Worm (Caenorhabditis elegans) whole organism, L4 larva: Measurements from ENCODE around the gene C13A2.7.

Experiments
- F10B5.3 ChIP-seq: sonication (generic microtip); optimal IDR thresholded peaks from 2 replicates; lab custom pipeline; 2016; ENCODE audit warnings: mild to moderate bottlenecking, missing genetic modification characterization, missing compliant biosample characterization
- F26F4.8 ChIP-seq: fragments of 200-800 bp; sonication (Bioruptor generic); conservative IDR thresholded peaks from 2 replicates; pipeline ENCODE4 v1.3.6; 2022; ENCODE audit warnings: missing genetic modification characterization, missing compliant biosample characterization
- F37D6.2 ChIP-seq: sonication (generic microtip); optimal IDR thresholded peaks from 2 replicates; lab custom pipeline; 2016; ENCODE audit warnings: mild to moderate bottlenecking, missing genetic modification characterization, missing compliant biosample characterization
- T26A8.4 ChIP-seq: fragments of 200-800 bp; sonication (Bioruptor generic); IDR thresholded peaks from 2 replicates; pipeline ENCODE4 v1.3.6; 2022; ENCODE audit warnings: missing genetic modification characterization, missing compliant biosample characterization
- Y48G9A.11 ChIP-seq: fragments of 200-800 bp; sonication (Bioruptor generic); IDR thresholded peaks from 2 replicates; pipeline ENCODE4 v1.3.6; 2022; ENCODE audit warnings: missing genetic modification reagents, missing genetic modification characterization, missing compliant biosample characterization
- ZK546.5 ChIP-seq, 2 experiments: sonication (generic microtip); optimal IDR thresholded peaks; 2 replicates each; lab custom pipeline; 2017; ENCODE audit warnings: missing biosample characterization in 2 of 2, missing genetic modification characterization in 2 of 2
- aha-1 ChIP-seq: fragments of 150-350 bp; peaks from one replicate; lab custom pipeline; 2014; ENCODE audit warnings: missing biosample characterization, missing genetic modification characterization
- ama-1 ChIP-seq: fragments of 150-350 bp; optimal IDR thresholded peaks from 2 replicates; lab custom pipeline; 2014; ENCODE audit warnings: inconsistent platforms, mixed read lengths
- attf-4 ChIP-seq: sonication (generic microtip); optimal IDR thresholded peaks from 3 replicates; lab custom pipeline; 2017; ENCODE audit warnings: missing biosample characterization, missing genetic modification characterization
- ceh-20 ChIP-seq: fragments of 200-800 bp; sonication (Bioruptor generic); IDR thresholded peaks from 2 replicates; pipeline ENCODE4 v1.3.6; 2022; ENCODE audit warnings: missing genetic modification reagents, missing genetic modification characterization, missing compliant biosample characterization
- ceh-32 ChIP-seq: sonication (generic microtip); optimal IDR thresholded peaks from 2 replicates; lab custom pipeline; 2016; ENCODE audit warnings: mild to moderate bottlenecking, missing genetic modification characterization, missing compliant biosample characterization; ENCODE audit not compliant: poor library complexity
- ceh-44 ChIP-seq: fragments of 200-800 bp; sonication (Bioruptor generic); IDR thresholded peaks from 2 replicates; pipeline ENCODE4 v1.3.6; 2022; ENCODE audit warnings: missing genetic modification reagents, missing genetic modification characterization, missing compliant biosample characterization
- ceh-82 ChIP-seq: sonication (generic microtip); optimal IDR thresholded peaks from 2 replicates; lab custom pipeline; 2017; ENCODE audit warnings: missing biosample characterization, missing genetic modification characterization
- cey-2 ChIP-seq: sonication (generic microtip); optimal IDR thresholded peaks from 3 replicates; lab custom pipeline; 2017; ENCODE audit warnings: missing genetic modification characterization, mild to moderate bottlenecking, missing compliant biosample characterization, antibody characterized with exemption, borderline replicate concordance; ENCODE audit not compliant: insufficient read depth
- daf-16 ChIP-seq, 3 experiments: sonication (generic microtip); optimal IDR thresholded peaks; 2 replicates each; lab custom pipeline; 2016 to 2017; ENCODE audit warnings: missing genetic modification characterization in 3 of 3, missing genetic modification reagents in 3 of 3, mild to moderate bottlenecking in 2 of 3, missing compliant biosample characterization in 2 of 3, missing biosample characterization in 1 of 3, moderate library complexity in 1 of 3
- daf-8 ChIP-seq: fragments of 200-800 bp; sonication (Bioruptor generic); IDR thresholded peaks from 2 replicates; pipeline ENCODE4 v1.3.6; 2022; ENCODE audit warnings: missing genetic modification characterization, missing compliant biosample characterization
- egl-27 ChIP-seq: sonication (generic microtip); optimal IDR thresholded peaks from 3 replicates; lab custom pipeline; 2017; ENCODE audit warnings: missing biosample characterization, missing genetic modification reagents, missing genetic modification characterization
- egl-43 ChIP-seq: fragments of 200-800 bp; sonication (Bioruptor generic); IDR thresholded peaks from 2 replicates; pipeline ENCODE4 v1.3.6; 2022; ENCODE audit warnings: missing genetic modification reagents, missing genetic modification characterization, missing compliant biosample characterization
- fkh-10 ChIP-seq: fragments of 150-350 bp; optimal IDR thresholded peaks from 2 replicates; lab custom pipeline; 2014; ENCODE audit warnings: missing biosample characterization, missing genetic modification reagents, missing genetic modification characterization
- fos-1 ChIP-seq: fragments of 150-350 bp; optimal IDR thresholded peaks from 2 replicates; lab custom pipeline; 2014; ENCODE audit warnings: missing biosample characterization, missing genetic modification characterization
- hmg-1.1 ChIP-seq: fragments of 200-800 bp; sonication (Bioruptor generic); IDR thresholded peaks from 2 replicates; pipeline ENCODE4 v1.3.6; 2022; ENCODE audit warnings: missing genetic modification reagents, missing genetic modification characterization, missing compliant biosample characterization
- jun-1 ChIP-seq: fragments of 150-350 bp; optimal IDR thresholded peaks from 2 replicates; lab custom pipeline; 2014; ENCODE audit warnings: missing biosample characterization, missing genetic modification reagents, missing genetic modification characterization
- lim-7 ChIP-seq: fragments of 200-800 bp; sonication (Bioruptor generic); IDR thresholded peaks from 2 replicates; pipeline ENCODE4 v1.3.6; 2022; ENCODE audit warnings: missing genetic modification characterization, missing compliant biosample characterization
- lin-13 ChIP-seq: fragments of 150-350 bp; optimal IDR thresholded peaks from 2 replicates; lab custom pipeline; 2014; ENCODE audit warnings: missing biosample characterization, missing genetic modification reagents, missing genetic modification characterization
- lin-39 ChIP-seq: fragments of 150-350 bp; optimal IDR thresholded peaks from 2 replicates; lab custom pipeline; 2014; ENCODE audit warnings: missing biosample characterization, missing genetic modification reagents, missing genetic modification characterization
- lsy-2 ChIP-seq, 2 experiments: fragments of 150-350 bp in 1 of 2; sonication (generic microtip) in 1 of 2; optimal IDR thresholded peaks; 2 replicates each; lab custom pipeline; 2014 to 2017; ENCODE audit warnings: missing biosample characterization in 2 of 2, missing genetic modification characterization in 2 of 2
- madf-5 ChIP-seq, 2 experiments: fragments of 200-800 bp; sonication (Bioruptor generic); IDR thresholded peaks; 2 replicates each; pipeline ENCODE4 v1.3.6; 2022; ENCODE audit warnings: missing compliant biosample characterization in 2 of 2, missing genetic modification characterization in 2 of 2
- madf-9 ChIP-seq: fragments of 200-800 bp; sonication (Bioruptor generic); conservative IDR thresholded peaks from 2 replicates; pipeline ENCODE4 v1.3.6; 2022; ENCODE audit warnings: missing genetic modification reagents, missing genetic modification characterization, missing compliant biosample characterization
- mdl-1 ChIP-seq, 2 experiments: fragments of 150-350 bp in 1 of 2; sonication (generic microtip) in 1 of 2; optimal IDR thresholded peaks; 2 replicates each; lab custom pipeline; 2014 to 2017; ENCODE audit warnings: missing biosample characterization in 2 of 2, missing genetic modification characterization in 2 of 2
- mdt-29 ChIP-seq: fragments of 200-800 bp; sonication (Bioruptor generic); IDR thresholded peaks from 2 replicates; pipeline ENCODE4 v1.3.6; 2022; ENCODE audit warnings: missing genetic modification reagents, missing genetic modification characterization, missing compliant biosample characterization
- mep-1 ChIP-seq: fragments of 150-350 bp; sonication (generic microtip); optimal IDR thresholded peaks from 3 replicates; lab custom pipeline; 2014; ENCODE audit warnings: missing biosample characterization, missing genetic modification characterization
- mes-2 ChIP-seq: sonication (generic microtip); optimal IDR thresholded peaks from 2 replicates; lab custom pipeline; 2016; ENCODE audit warnings: missing genotype, mild to moderate bottlenecking, missing genetic modification characterization, missing compliant biosample characterization; ENCODE audit not compliant: poor library complexity, severe bottlenecking
- nhr-10 ChIP-seq: fragments of 150-350 bp; optimal IDR thresholded peaks from 2 replicates; lab custom pipeline; 2014; ENCODE audit warnings: missing biosample characterization, missing genetic modification characterization
- nhr-111 ChIP-seq: fragments of 200-800 bp; sonication (Bioruptor generic); optimal IDR thresholded peaks from 2 replicates; lab custom pipeline; 2018; ENCODE audit warnings: mild to moderate bottlenecking, missing genetic modification characterization, missing compliant biosample characterization
- nhr-28 ChIP-seq: fragments of 150-350 bp; optimal IDR thresholded peaks from 2 replicates; lab custom pipeline; 2014; ENCODE audit warnings: missing biosample characterization, missing genetic modification characterization
- nhr-48 ChIP-seq: sonication (generic microtip); optimal IDR thresholded peaks from 2 replicates; lab custom pipeline; 2016; ENCODE audit warnings: mild to moderate bottlenecking, missing genetic modification characterization, missing compliant biosample characterization
- nhr-76 ChIP-seq: fragments of 150-350 bp; optimal IDR thresholded peaks from 2 replicates; lab custom pipeline; 2014; ENCODE audit warnings: missing biosample characterization, missing genetic modification characterization
- pha-4 ChIP-seq, 2 experiments: fragments of 150-350 bp in 1 of 2; fragments of 200-800 bp in 1 of 2; sonication (Bioruptor generic) in 1 of 2; IDR thresholded peaks in 1 of 2; optimal IDR thresholded peaks in 1 of 2; 2 replicates each; pipeline versions ENCODE4 v1.3.6 to Lab custom; 2014 to 2022; ENCODE audit warnings: missing genetic modification characterization in 2 of 2, missing genetic modification reagents in 2 of 2, missing biosample characterization in 1 of 2, missing compliant biosample characterization in 1 of 2
- php-3 ChIP-seq: fragments of 200-800 bp; sonication (Bioruptor generic); IDR thresholded peaks from 2 replicates; pipeline ENCODE4 v1.3.6; 2022; ENCODE audit warnings: missing genetic modification reagents, missing genetic modification characterization, missing compliant biosample characterization
- saeg-2 ChIP-seq: fragments of 200-800 bp; sonication (Bioruptor generic); IDR thresholded peaks from 2 replicates; pipeline ENCODE4 v1.3.6; 2022; ENCODE audit warnings: missing genetic modification reagents, missing genetic modification characterization, missing compliant biosample characterization
- set-16 ChIP-seq: fragments of 200-800 bp; sonication (Bioruptor generic); IDR thresholded peaks from 2 replicates; pipeline ENCODE4 v1.3.6; 2022; ENCODE audit warnings: missing genetic modification reagents, missing genetic modification characterization, missing compliant biosample characterization
- snpc-1.2 ChIP-seq: fragments of 200-800 bp; sonication (Bioruptor generic); IDR thresholded peaks from 2 replicates; pipeline ENCODE4 v1.3.6; 2022; ENCODE audit warnings: missing genetic modification reagents, missing genetic modification characterization, missing compliant biosample characterization
- spr-3 ChIP-seq: fragments of 200-800 bp; sonication (Bioruptor generic); optimal IDR thresholded peaks from 2 replicates; lab custom pipeline; 2018; ENCODE audit warnings: mild to moderate bottlenecking, missing genetic modification characterization, missing compliant biosample characterization
- unc-130 ChIP-seq: sonication (generic microtip); optimal IDR thresholded peaks from 2 replicates; lab custom pipeline; 2016; ENCODE audit warnings: missing genetic modification reagents, missing genetic modification characterization, missing compliant biosample characterization
- unc-39 ChIP-seq: sonication (generic microtip); optimal IDR thresholded peaks from 2 replicates; lab custom pipeline; 2017; ENCODE audit warnings: missing biosample characterization, missing genetic modification characterization
- unc-62 ChIP-seq, 3 experiments: fragments of 150-350 bp in 1 of 3; sonication (generic microtip); optimal IDR thresholded peaks in 2 of 3; peaks in 1 of 3; 1 replicate in 1 of 3; 2 replicates in 2 of 3; lab custom pipeline; 2014 to 2017; ENCODE audit warnings: missing biosample characterization in 3 of 3, missing genetic modification characterization in 3 of 3, missing genetic modification reagents in 3 of 3, missing genotype in 1 of 3
- zfp-2 ChIP-seq: sonication (generic microtip); optimal IDR thresholded peaks from 2 replicates; lab custom pipeline; 2016; ENCODE audit warnings: mild to moderate bottlenecking, missing genetic modification characterization, missing compliant biosample characterization
- zfp-3 ChIP-seq: fragments of 200-800 bp; sonication (Bioruptor generic); conservative IDR thresholded peaks from 2 replicates; pipeline ENCODE4 v1.3.6; 2022; ENCODE audit warnings: missing genetic modification reagents, missing genetic modification characterization, missing compliant biosample characterization
- zip-2 ChIP-seq: fragments of 150-350 bp; optimal IDR thresholded peaks from 2 replicates; lab custom pipeline; 2014; ENCODE audit warnings: missing biosample characterization, missing genetic modification characterization
- ztf-7 ChIP-seq: fragments of 150-350 bp; optimal IDR thresholded peaks from 2 replicates; lab custom pipeline; 2014; ENCODE audit warnings: missing biosample characterization, missing genetic modification characterization

The C13A2.7 gene

ce11 chrV:7237133-7237532, 29.0 kb upstream of the C13A2.7 start, which contains the start of gene hyls-1 (continued):
- no peak for TF ChIP-seq mdt-29
- no peak for TF ChIP-seq saeg-2 (GFP tag; lab: Robert Waterston, UW)
- no peak for TF ChIP-seq set-16 (GFP tag; lab: Robert Waterston, UW)
- peak; percentile 77 for TF ChIP-seq hmg-1.1 (GFP tag; lab: Robert Waterston, UW)
- no peak for TF ChIP-seq pha-4 (GFP tag; IDR thresholded peaks at IDR 0.05; lab: Robert Waterston, UW)
- TF ChIP-seq pha-4 (tag; optimal IDR thresholded peaks at IDR 0.05; lab: Kevin White, UChicago) = peak; percentile 75
- peak; percentile 53 for TF ChIP-seq nhr-28 (tag; lab: Kevin White, UChicago)
- no peak for TF ChIP-seq nhr-10 (tag; lab: Kevin White, UChicago)
- TF ChIP-seq snpc-1.2 (GFP tag; lab: Robert Waterston, UW) = no peak
- TF ChIP-seq ceh-32 (tag; lab: Kevin White, UChicago) = no peak
- no peak for TF ChIP-seq zip-2 (tag; lab: Kevin White, UChicago)
- TF ChIP-seq attf-4 (tag; lab: Kevin White, UChicago) = no peak
- no peak for TF ChIP-seq ceh-20 (GFP tag; lab: Robert Waterston, UW)
- no peak for TF ChIP-seq F10B5.3
- TF ChIP-seq daf-16 (GFP tag; optimal IDR thresholded peaks at IDR 0.05; lab: Kevin White, UChicago) = peak in 1 of 2 experiments; percentile 89
- peak; percentile 90 for TF ChIP-seq daf-16 (tag; optimal IDR thresholded peaks at IDR 0.05; lab: Kevin White, UChicago)
- peak in 1 of 2 experiments; percentile 86 for TF ChIP-seq lsy-2 (tag; optimal IDR thresholded peaks at IDR 0.05; lab: Kevin White, UChicago)
- peak; percentile 32 for TF ChIP-seq egl-27 (tag; lab: Kevin White, UChicago)
- TF ChIP-seq lim-7 = no peak
- no peak for TF ChIP-seq fkh-10 (GFP tag; lab: Kevin White, UChicago)
- no peak for TF ChIP-seq lin-39 (tag; lab: Kevin White, UChicago)
- no peak for TF ChIP-seq daf-8 (GFP tag; lab: Robert Waterston, UW)
- 0 out of 2 replicates have a peak, but pooled peaks have one; percentile 37 for TF ChIP-seq zfp-3 (GFP tag; lab: Robert Waterston, UW)
- no peak for TF ChIP-seq egl-43
- peak; percentile 92 for TF ChIP-seq mes-2 (tag; lab: Kevin White, UChicago)
- TF ChIP-seq mdl-1 (tag; optimal IDR thresholded peaks at IDR 0.05; lab: Kevin White, UChicago) = no peak
- TF ChIP-seq ZK546.5 (tag; optimal IDR thresholded peaks at IDR 0.05; lab: Kevin White, UChicago) = no peak
- TF ChIP-seq unc-39 (tag; lab: Kevin White, UChicago) = no peak
- TF ChIP-seq mep-1 = peak; percentile 89
- TF ChIP-seq fos-1 (tag; lab: Kevin White, UChicago) = no peak
- peak in 1 of 2 experiments; percentile 92 for TF ChIP-seq unc-62 (GFP tag; optimal IDR thresholded peaks at IDR 0.05 in 1 of 2; lab: Kevin White, UChicago)
- TF ChIP-seq unc-62 (tag; optimal IDR thresholded peaks at IDR 0.05; lab: Kevin White, UChicago) = no peak
- peak; percentile 27 for TF ChIP-seq ama-1 (lab: Kevin White, UChicago)
- TF ChIP-seq aha-1 = peak; percentile 89
- peak; percentile 50 for TF ChIP-seq unc-130
- TF ChIP-seq T26A8.4 (GFP tag; lab: Robert Waterston, UW) = peak; percentile 76
- TF ChIP-seq nhr-48 (tag; lab: Kevin White, UChicago) = peak; percentile 40
- no peak for TF ChIP-seq F26F4.8 (GFP tag; lab: Robert Waterston, UW)
- no peak for TF ChIP-seq ceh-82
- TF ChIP-seq cey-2 (tag; lab: Kevin White, UChicago) = no peak
- TF ChIP-seq madf-5 (GFP tag; IDR thresholded peaks at IDR 0.05; lab: Robert Waterston, UW) = no peak
- TF ChIP-seq php-3 (GFP tag; lab: Robert Waterston, UW) = no peak
- no peak for TF ChIP-seq jun-1 (tag; lab: Kevin White, UChicago)
- TF ChIP-seq zfp-2 (tag; lab: Kevin White, UChicago) = peak; percentile 27
- TF ChIP-seq Y48G9A.11 (GFP tag; lab: Robert Waterston, UW) = no peak
- peak; percentile 37 for TF ChIP-seq F37D6.2 (tag; lab: Kevin White, UChicago)
- TF ChIP-seq ceh-44 (GFP tag; lab: Robert Waterston, UW) = no peak
- no peak for TF ChIP-seq nhr-76
- no peak for TF ChIP-seq ztf-7 (tag; lab: Kevin White, UChicago)
- TF ChIP-seq spr-3 (GFP tag; lab: Kevin White, UChicago) = no peak
- peak; percentile 65 for TF ChIP-seq lin-13 (GFP tag; lab: Kevin White, UChicago)
- TF ChIP-seq madf-9 = no peak
- no peak for TF ChIP-seq nhr-111 (GFP tag; lab: Kevin White, UChicago)
